Worm (Caenorhabditis elegans): ENCODE data around the gene dac-1.

DNA sequence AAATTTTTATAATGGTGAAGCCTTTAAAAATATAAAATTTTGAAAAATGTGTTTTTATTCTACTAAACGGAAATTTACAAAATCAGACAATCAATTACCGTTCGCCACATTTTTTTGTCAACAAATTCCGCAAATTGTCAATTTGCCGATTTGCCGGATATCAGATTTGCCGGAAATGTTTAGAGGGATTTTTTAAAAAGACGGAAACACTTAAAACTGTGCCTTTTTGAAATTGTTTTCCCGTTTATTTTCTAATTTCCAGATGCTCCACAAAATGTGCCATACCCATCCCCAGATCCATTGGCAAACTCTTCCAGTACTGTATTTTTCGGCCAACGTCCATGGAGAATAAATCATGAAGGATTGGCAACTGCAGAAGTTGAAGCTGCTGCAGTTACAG, 18.4 kb upstream of the dac-1 start:
- TF ChIP-seq flt-1 (GFP tag; IDR thresholded peaks at IDR 0.05) (no peak), T22C8.4 (GFP tag; IDR thresholded peaks at IDR 0.05) (no peak), klf-2 (GFP tag; conservative IDR thresholded peaks at IDR 0.05) (no peak), ztf-29 (GFP tag; IDR thresholded peaks at IDR 0.05) (no peak), cog-1 (tag; optimal IDR thresholded peaks at IDR 0.05) (no peak)
